Fruit fly (Drosophila melanogaster): ENCODE measurements around the gene CG34269.

DNA sequence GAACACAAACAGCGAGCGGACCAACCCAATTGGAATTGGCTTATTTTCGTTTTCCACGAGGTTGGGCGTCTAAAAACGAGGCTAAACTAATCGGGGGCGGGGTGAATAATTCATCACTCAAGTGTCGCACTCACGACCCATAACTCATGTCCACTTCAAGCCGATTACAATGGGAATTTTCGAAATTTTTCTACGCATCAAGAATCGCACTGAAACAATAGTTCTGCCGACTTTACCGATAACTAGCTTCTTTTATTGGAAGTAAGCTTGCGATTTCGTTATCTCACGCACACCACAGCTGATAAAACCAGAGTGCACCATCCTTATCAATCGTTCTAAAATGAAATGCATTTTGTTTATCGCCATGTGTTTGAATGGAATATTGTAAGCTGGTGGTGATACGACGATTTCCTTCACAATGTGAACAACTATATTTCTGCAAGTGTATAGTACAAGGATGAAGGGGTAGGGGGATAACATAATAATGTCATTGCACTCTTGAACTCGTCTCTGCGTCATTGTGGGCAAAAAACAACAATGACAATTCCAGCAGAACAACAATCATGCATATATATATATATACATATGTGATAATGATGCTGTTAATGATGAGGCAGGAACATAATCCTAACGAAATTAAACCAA, 31.4 kb downstream of the CG34269 start:
- TF ChIP-seq gl (tag; optimal IDR thresholded peaks at IDR 0.05), result no peak
- TF ChIP-seq CG4496 (GFP tag; IDR thresholded peaks at IDR 0.05), result no peak
- no peak for TF ChIP-seq D1 (tag; optimal IDR thresholded peaks at IDR 0.05)
- TF ChIP-seq rn (GFP tag; IDR thresholded peaks at IDR 0.05), result no peak

Data from whole organism, pupa.